Worm (Caenorhabditis elegans) whole organism, early embryonic: ENCODE results near the gene hsp-12.6.

Source experiments
- F13C5.2 ChIP-seq: sonication (generic microtip); optimal IDR thresholded peaks from 2 replicates; lab custom pipeline; 2017; ENCODE audit warnings: mild to moderate bottlenecking, missing genetic modification characterization, inconsistent platforms, missing compliant biosample characterization
- ama-1 ChIP-seq: fragments of 150-350 bp; optimal IDR thresholded peaks from 2 replicates; lab custom pipeline; 2014
- ceh-13 ChIP-seq: fragments of 200-800 bp; sonication (Bioruptor generic); optimal IDR thresholded peaks from 2 replicates; lab custom pipeline; 2018; ENCODE audit warnings: mild to moderate bottlenecking, missing genetic modification characterization, missing compliant biosample characterization
- ceh-36 ChIP-seq: sonication (generic microtip); optimal IDR thresholded peaks from 2 replicates; lab custom pipeline; 2016; ENCODE audit warnings: missing genetic modification characterization, inconsistent platforms, missing compliant biosample characterization
- ets-7 ChIP-seq: sonication (generic microtip); optimal IDR thresholded peaks from 2 replicates; lab custom pipeline; 2016; ENCODE audit warnings: missing genotype, missing genetic modification characterization, missing compliant biosample characterization
- flt-1 ChIP-seq: fragments of 200-800 bp; sonication (Bioruptor generic); IDR thresholded peaks from 2 replicates; pipeline ENCODE4 v1.3.6; 2022; ENCODE audit warnings: missing genetic modification characterization, missing compliant biosample characterization
- hmbx-1 ChIP-seq: sonication (generic microtip); optimal IDR thresholded peaks from 2 replicates; lab custom pipeline; 2016; ENCODE audit warnings: mild to moderate bottlenecking, missing genetic modification characterization, missing compliant biosample characterization
- hmg-4 ChIP-seq: fragments of 200-800 bp; sonication (Bioruptor generic); optimal IDR thresholded peaks from 2 replicates; lab custom pipeline; 2018; ENCODE audit warnings: mild to moderate bottlenecking, missing genetic modification characterization, missing compliant biosample characterization
- hnd-1 ChIP-seq: sonication (generic microtip); optimal IDR thresholded peaks from 2 replicates; lab custom pipeline; 2016; ENCODE audit warnings: missing genetic modification characterization, missing compliant biosample characterization
- pes-1 ChIP-seq: fragments of 200-800 bp; sonication (Bioruptor generic); IDR thresholded peaks from 2 replicates; pipeline ENCODE4 v1.3.6; 2022; ENCODE audit warnings: missing genetic modification reagents, missing genetic modification characterization, missing compliant biosample characterization
- scrt-1 ChIP-seq: fragments of 200-800 bp; sonication (Bioruptor generic); IDR thresholded peaks from 2 replicates; pipeline ENCODE4 v1.3.6; 2022; ENCODE audit warnings: missing genetic modification characterization, missing compliant biosample characterization
- tbx-37 ChIP-seq: fragments of 200-800 bp; sonication (Bioruptor generic); conservative IDR thresholded peaks from 2 replicates; pipeline ENCODE4 v1.3.6; 2022; ENCODE audit warnings: missing genetic modification reagents, missing genetic modification characterization, missing compliant biosample characterization
- tra-4 ChIP-seq: sonication (generic microtip); optimal IDR thresholded peaks from 2 replicates; lab custom pipeline; 2017; ENCODE audit warnings: missing genetic modification characterization, missing compliant biosample characterization

The hsp-12.6 gene

ce11 chrIV:9401715-9402114 is 45.3 kb downstream of the hsp-12.6 start, which contains the start of gene F56D5.6:
Gene F56D5.6 (plus strand): TSS chrIV:9401922.
- TF ChIP-seq ceh-36, result no peak
- no peak for TF ChIP-seq hnd-1 (tag; lab: Kevin White, UChicago)
- no peak for TF ChIP-seq hmbx-1
- no peak for TF ChIP-seq ets-7 (tag; lab: Kevin White, UChicago)
- no peak for TF ChIP-seq ama-1

- TF ChIP-seq ama-1 (no peak), hnd-1 (tag; lab: Kevin White, UChicago) (no peak), F13C5.2 (no peak)
These were observed 48.5 kb downstream of the hsp-12.6 start, which contains the start of gene F56D5.2 for ce11 chrIV:9398512-9398911. Gene F56D5.2 (minus strand): TSS chrIV:9398612.

DNA sequence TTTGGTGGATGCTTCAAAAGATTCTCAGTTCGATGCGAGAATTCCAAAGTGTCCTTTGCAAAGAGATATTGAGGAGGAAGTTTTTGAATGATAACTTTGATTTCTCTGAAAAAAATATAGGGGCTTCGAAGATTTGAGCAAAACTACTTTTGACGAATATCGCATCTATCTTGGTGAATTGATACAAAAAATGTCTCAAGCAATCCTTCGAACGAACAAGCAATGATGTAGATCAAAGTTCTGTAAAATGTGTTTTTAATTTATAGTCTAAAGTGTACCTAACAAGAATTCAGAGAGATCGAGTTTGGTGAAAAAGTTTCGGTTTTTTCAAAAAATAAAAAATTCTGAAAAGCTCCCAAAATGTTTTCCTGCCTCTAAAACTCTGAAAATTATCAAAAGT is 49.8 kb downstream of the hsp-12.6 start, which contains the start of gene F56D5.3:
F56D5.3 (plus strand) TSS at position 301 of the 400 bp plus-strand sequence.
- no peak for TF ChIP-seq ceh-13
- no peak for TF ChIP-seq ets-7 (tag; lab: Kevin White, UChicago)
- no peak for TF ChIP-seq hmbx-1
- TF ChIP-seq tra-4 (tag; lab: Kevin White, UChicago), result no peak
- TF ChIP-seq hnd-1 (tag; lab: Kevin White, UChicago), result no peak
- TF ChIP-seq ama-1, result no peak
- no peak for TF ChIP-seq pes-1 (GFP tag; lab: Robert Waterston, UW)
- TF ChIP-seq F13C5.2, result no peak
- TF ChIP-seq scrt-1 (GFP tag; lab: Robert Waterston, UW), result no peak
- TF ChIP-seq flt-1 (GFP tag; lab: Robert Waterston, UW), result no peak
- no peak for TF ChIP-seq tbx-37 (GFP tag; lab: Robert Waterston, UW)
- no peak for TF ChIP-seq hmg-4 (GFP tag; lab: Kevin White, UChicago)
